Worm (Caenorhabditis elegans): ENCODE results near the gene F08B4.8.

Gene F08B4.8

ce11 chrIV:8687605-8688191, 10.3 kb downstream of the F08B4.8 start, which contains the start of gene snrp-3 (continued):
- TF ChIP-seq Y5F2A.4 (GFP tag; optimal IDR thresholded peaks at IDR 0.05) (no peak), mep-1 (tag; optimal IDR thresholded peaks at IDR 0.05) (peak; percentile 87), ceh-44 (GFP tag; IDR thresholded peaks at IDR 0.05) (no peak), pha-4 (GFP tag; IDR thresholded peaks at IDR 0.05) (0 out of 2 replicates have a peak, but pooled peaks have one; percentile 10), pha-4 (tag; optimal IDR thresholded peaks at IDR 0.05) (peak; percentile 57), unc-62 (GFP tag; optimal IDR thresholded peaks at IDR 0.05 in 1 of 2) (peak in 1 of 2 experiments; percentile 93), unc-62 (tag; optimal IDR thresholded peaks at IDR 0.05) (no peak), nhr-28 (tag; optimal IDR thresholded peaks at IDR 0.05) (peak; percentile 42), zip-2 (tag; optimal IDR thresholded peaks at IDR 0.05) (peak; percentile 47), Y105C5A.15 (GFP tag; IDR thresholded peaks at IDR 0.05) (no peak), duxl-1 (tag; optimal IDR thresholded peaks at IDR 0.05; ENCODE audit: poor library complexity) (peak; percentile 80), T20F7.1 (GFP tag; optimal IDR thresholded peaks at IDR 0.05) (peak; percentile 83), D1046.2 (GFP tag; IDR thresholded peaks at IDR 0.05) (no peak), skn-1 (tag; optimal IDR thresholded peaks at IDR 0.05) (no peak), ztf-7 (tag; optimal IDR thresholded peaks at IDR 0.05) (no peak), Y48G9A.11 (GFP tag; IDR thresholded peaks at IDR 0.05) (0 out of 2 replicates have a peak, but pooled peaks have one; percentile 26), arid-1 (GFP tag; conservative IDR thresholded peaks at IDR 0.05) (0 out of 2 replicates have a peak, but pooled peaks have one; percentile 20), daf-19 (GFP tag; conservative IDR thresholded peaks at IDR 0.05) (no peak), mes-2 (tag; optimal IDR thresholded peaks at IDR 0.05; ENCODE audit: poor library complexity, severe bottlenecking) (no peak), madf-5 (GFP tag; IDR thresholded peaks at IDR 0.05) (no peak), cey-2 (tag; optimal IDR thresholded peaks at IDR 0.05; ENCODE audit: borderline replicate concordance, insufficient read depth) (no peak), dpl-1 (GFP tag; optimal IDR thresholded peaks at IDR 0.05) (peak; percentile 96), ceh-62 (tag; optimal IDR thresholded peaks at IDR 0.05) (no peak), lir-3 (tag; optimal IDR thresholded peaks at IDR 0.05) (no peak), dmd-9 (GFP tag; IDR thresholded peaks at IDR 0.05) (no peak), dmd-8 (GFP tag; IDR thresholded peaks at IDR 0.05) (no peak), nhr-111 (GFP tag; optimal IDR thresholded peaks at IDR 0.05) (no peak), ceh-82 (tag; optimal IDR thresholded peaks at IDR 0.05) (no peak), F37D6.2 (tag; optimal IDR thresholded peaks at IDR 0.05) (peak; percentile 49), Y75B8A.6 (GFP tag; IDR thresholded peaks at IDR 0.05) (no peak), nhr-237 (tag; optimal IDR thresholded peaks at IDR 0.05) (no peak), nhr-10 (tag; optimal IDR thresholded peaks at IDR 0.05) (no peak), ceh-20 (GFP tag; IDR thresholded peaks at IDR 0.05) (no peak), nhr-76 (tag; optimal IDR thresholded peaks at IDR 0.05) (no peak), nhr-48 (tag; optimal IDR thresholded peaks at IDR 0.05) (peak; percentile 54), F26F4.8 (GFP tag; conservative IDR thresholded peaks at IDR 0.05) (no peak), nhr-6 (tag; optimal IDR thresholded peaks at IDR 0.05) (peak; percentile 83), fkh-10 (GFP tag; optimal IDR thresholded peaks at IDR 0.05) (peak; percentile 55), hlh-11 (tag; optimal IDR thresholded peaks at IDR 0.05) (no peak), nhr-42 (GFP tag; IDR thresholded peaks at IDR 0.05) (peak; percentile 62; the same call in 1 of the 2 replicates), zfp-2 (tag; optimal IDR thresholded peaks at IDR 0.05) (peak; percentile 3), nhr-77 (tag; optimal IDR thresholded peaks at IDR 0.05) (peak; percentile 45), egl-27 (tag; optimal IDR thresholded peaks at IDR 0.05) (no peak), ZK337.2 (GFP tag; IDR thresholded peaks at IDR 0.05) (no peak), T26A8.4 (GFP tag; IDR thresholded peaks at IDR 0.05) (no peak; the same call in 1 of the 2 replicates), nhr-102 (tag; optimal IDR thresholded peaks at IDR 0.05) (peak; percentile 83), pqm-1 (tag; optimal IDR thresholded peaks at IDR 0.05) (peak; percentile 6), lsy-2 (tag; optimal IDR thresholded peaks at IDR 0.05) (peak in 1 of 2 experiments; percentile 94), ctbp-1 (GFP tag; IDR thresholded peaks at IDR 0.05) (no peak), nhr-41 (GFP tag; IDR thresholded peaks at IDR 0.05) (no peak), lin-39 (tag; optimal IDR thresholded peaks at IDR 0.05) (no peak), madf-9 (GFP tag; conservative IDR thresholded peaks at IDR 0.05) (no peak)
